Worm (Caenorhabditis elegans) whole organism, L4 larva: ENCODE data around the gene sup-18.

Experiments
- ZK546.5 ChIP-seq, 2 experiments: sonication (generic microtip); optimal IDR thresholded peaks; 2 replicates each; lab custom pipeline; 2017; ENCODE audit warnings: missing biosample characterization in 2 of 2, missing genetic modification characterization in 2 of 2
- ceh-62 ChIP-seq: sonication (generic microtip); optimal IDR thresholded peaks from 2 replicates; lab custom pipeline; 2017; ENCODE audit warnings: missing biosample characterization, missing genetic modification characterization
- ces-1 ChIP-seq: fragments of 150-350 bp; sonication (generic microtip); optimal IDR thresholded peaks from 4 replicates; lab custom pipeline; 2014; ENCODE audit warnings: missing biosample characterization, missing genetic modification reagents, missing genetic modification characterization
- egl-27 ChIP-seq: sonication (generic microtip); optimal IDR thresholded peaks from 3 replicates; lab custom pipeline; 2017; ENCODE audit warnings: missing biosample characterization, missing genetic modification reagents, missing genetic modification characterization
- lin-39 ChIP-seq: fragments of 150-350 bp; optimal IDR thresholded peaks from 2 replicates; lab custom pipeline; 2014; ENCODE audit warnings: missing biosample characterization, missing genetic modification reagents, missing genetic modification characterization
- skn-1 ChIP-seq: fragments of 150-350 bp; optimal IDR thresholded peaks from 2 replicates; lab custom pipeline; 2014; ENCODE audit warnings: missing biosample characterization, missing genetic modification characterization

- no peak for TF ChIP-seq ZK546.5 (tag; optimal IDR thresholded peaks at IDR 0.05; lab: Kevin White, UChicago)
- no peak for TF ChIP-seq lin-39 (tag; lab: Kevin White, UChicago)
- no peak for TF ChIP-seq skn-1
- no peak for TF ChIP-seq egl-27 (tag; lab: Kevin White, UChicago)
- TF ChIP-seq ceh-62 (tag; lab: Kevin White, UChicago): no peak
- TF ChIP-seq ces-1 (GFP tag; lab: Kevin White, UChicago): no peak
Measured at ce11 chrIII:7843536-7843935, 35.2 kb downstream of the sup-18 start, which contains the start of gene ZK652.8.
